Fruit fly (Drosophila melanogaster): ENCODE data around the gene Tim9a.

Tim9a gene

dm6 chrX:13403962-13404830 is 19.2 kb downstream of the Tim9a start, which contains the start of gene GstT4 (continued):
- peak; percentile 90 for TF ChIP-seq CG6276 (GFP tag; optimal IDR thresholded peaks at IDR 0.05)
- peak; percentile 98 for TF ChIP-seq CG8119 (GFP tag; IDR thresholded peaks at IDR 0.05)
- TF ChIP-seq Lpt (GFP tag; optimal IDR thresholded peaks at IDR 0.05), result peak; percentile 99
- peak; percentile 83 for TF ChIP-seq topi (GFP tag; optimal IDR thresholded peaks at IDR 0.05)
- peak; percentile 66 for TF ChIP-seq Hr38 (GFP tag; optimal IDR thresholded peaks at IDR 0.05)
- TF ChIP-seq eg (GFP tag; IDR thresholded peaks at IDR 0.05), result peak; percentile 99
- TF ChIP-seq CG6792 (GFP tag; optimal IDR thresholded peaks at IDR 0.05), result peak; percentile 94
- TF ChIP-seq lz (GFP tag; optimal IDR thresholded peaks at IDR 0.05), result peak; percentile 81
- peak; percentile 16 for TF ChIP-seq CG4318 (GFP tag; optimal IDR thresholded peaks at IDR 0.05)
- peak; percentile 94 for TF ChIP-seq CG6808 (GFP tag; optimal IDR thresholded peaks at IDR 0.05)
- TF ChIP-seq OdsH (GFP tag; optimal IDR thresholded peaks at IDR 0.05), result peak; percentile 86
- TF ChIP-seq salr (GFP tag; optimal IDR thresholded peaks at IDR 0.05), result peak; percentile 64 to 94
- TF ChIP-seq CG11294 (GFP tag; IDR thresholded peaks at IDR 0.05), result peak; percentile 82

dm6 chrX:13406293-13406692 is 21.3 kb downstream of the Tim9a start:
- peak; percentile 51; the same call in 1 of the 2 replicates for TF ChIP-seq CG15336 (GFP tag; IDR thresholded peaks at IDR 0.05)
- TF ChIP-seq CG6854 (GFP tag; optimal IDR thresholded peaks at IDR 0.05), result no peak
- TF ChIP-seq CG8319 (GFP tag; optimal IDR thresholded peaks at IDR 0.05), result no peak
- TF ChIP-seq CG32006 (GFP tag; optimal IDR thresholded peaks at IDR 0.05), result no peak
- TF ChIP-seq Eip75B (GFP tag; optimal IDR thresholded peaks at IDR 0.05), result no peak
- no peak for TF ChIP-seq CG6792 (GFP tag; optimal IDR thresholded peaks at IDR 0.05)
- TF ChIP-seq ss (GFP tag; optimal IDR thresholded peaks at IDR 0.05), result peak; percentile 65 to 87
- TF ChIP-seq fkh (GFP tag; optimal IDR thresholded peaks at IDR 0.05), result no peak
- TF ChIP-seq CG6276 (GFP tag; optimal IDR thresholded peaks at IDR 0.05), result peak; percentile 68
- TF ChIP-seq CG10669 (GFP tag; optimal IDR thresholded peaks at IDR 0.05), result no peak
- peak; percentile 51 for TF ChIP-seq Lpt (GFP tag; optimal IDR thresholded peaks at IDR 0.05)
- TF ChIP-seq CG8119 (GFP tag; IDR thresholded peaks at IDR 0.05), result peak; percentile 46; the same call in 2 of the 3 replicates
- peak; percentile 79 for TF ChIP-seq dsx (GFP tag; optimal IDR thresholded peaks at IDR 0.05; ENCODE audit: poor library complexity, severe bottlenecking)
- TF ChIP-seq Sox102F (GFP tag; optimal IDR thresholded peaks at IDR 0.05), result no peak
- peak; percentile 15 for TF ChIP-seq Hr4 (GFP tag; optimal IDR thresholded peaks at IDR 0.05)
- no peak for TF ChIP-seq cyc (GFP tag; optimal IDR thresholded peaks at IDR 0.05)
- TF ChIP-seq Eip93F (GFP tag; optimal IDR thresholded peaks at IDR 0.05), result no peak
- peak; percentile 62 for TF ChIP-seq CG9139 (GFP tag; optimal IDR thresholded peaks at IDR 0.05)
- TF ChIP-seq CG16779 (tag; optimal IDR thresholded peaks at IDR 0.05), result peak; percentile 44
- TF ChIP-seq CG11294 (GFP tag; IDR thresholded peaks at IDR 0.05), result no peak
- peak; percentile 20 for TF ChIP-seq spab (GFP tag; optimal IDR thresholded peaks at IDR 0.05)
- peak; percentile 56; the same call in 2 of the 3 replicates for TF ChIP-seq eg (GFP tag; IDR thresholded peaks at IDR 0.05)
- TF ChIP-seq CG11762 (GFP tag; optimal IDR thresholded peaks at IDR 0.05; ENCODE audit: insufficient read depth), result no peak
- TF ChIP-seq fd85E (GFP tag; optimal IDR thresholded peaks at IDR 0.05), result no peak
- TF ChIP-seq achi (GFP tag; optimal IDR thresholded peaks at IDR 0.05), result no peak
- TF ChIP-seq CG1621 (tag; optimal IDR thresholded peaks at IDR 0.05), result peak; percentile 4
- TF ChIP-seq Ets96B (tag; optimal IDR thresholded peaks at IDR 0.05), result no peak
- no peak for TF ChIP-seq Gug (GFP tag; IDR thresholded peaks at IDR 0.05)
- TF ChIP-seq CG6808 (GFP tag; optimal IDR thresholded peaks at IDR 0.05), result peak; percentile 61
- no peak for TF ChIP-seq CG10631 (GFP tag; optimal IDR thresholded peaks at IDR 0.05)

- TF ChIP-seq Sox14 (GFP tag; optimal IDR thresholded peaks at IDR 0.05) (no peak), CG10631 (GFP tag; optimal IDR thresholded peaks at IDR 0.05) (no peak), svp (GFP tag) (peak; percentile 57), Lpt (GFP tag; optimal IDR thresholded peaks at IDR 0.05) (no peak), Eip93F (GFP tag; optimal IDR thresholded peaks at IDR 0.05) (peak; percentile 38), CG4318 (GFP tag; optimal IDR thresholded peaks at IDR 0.05) (no peak), CG15336 (GFP tag; IDR thresholded peaks at IDR 0.05) (no peak)
Measured at dm6 chrX:13407673-13408072, 22.7 kb downstream of the Tim9a start.
